Fruit fly (Drosophila melanogaster): Measurements from ENCODE around the gene CG7201.

Gene CG7201

DNA sequence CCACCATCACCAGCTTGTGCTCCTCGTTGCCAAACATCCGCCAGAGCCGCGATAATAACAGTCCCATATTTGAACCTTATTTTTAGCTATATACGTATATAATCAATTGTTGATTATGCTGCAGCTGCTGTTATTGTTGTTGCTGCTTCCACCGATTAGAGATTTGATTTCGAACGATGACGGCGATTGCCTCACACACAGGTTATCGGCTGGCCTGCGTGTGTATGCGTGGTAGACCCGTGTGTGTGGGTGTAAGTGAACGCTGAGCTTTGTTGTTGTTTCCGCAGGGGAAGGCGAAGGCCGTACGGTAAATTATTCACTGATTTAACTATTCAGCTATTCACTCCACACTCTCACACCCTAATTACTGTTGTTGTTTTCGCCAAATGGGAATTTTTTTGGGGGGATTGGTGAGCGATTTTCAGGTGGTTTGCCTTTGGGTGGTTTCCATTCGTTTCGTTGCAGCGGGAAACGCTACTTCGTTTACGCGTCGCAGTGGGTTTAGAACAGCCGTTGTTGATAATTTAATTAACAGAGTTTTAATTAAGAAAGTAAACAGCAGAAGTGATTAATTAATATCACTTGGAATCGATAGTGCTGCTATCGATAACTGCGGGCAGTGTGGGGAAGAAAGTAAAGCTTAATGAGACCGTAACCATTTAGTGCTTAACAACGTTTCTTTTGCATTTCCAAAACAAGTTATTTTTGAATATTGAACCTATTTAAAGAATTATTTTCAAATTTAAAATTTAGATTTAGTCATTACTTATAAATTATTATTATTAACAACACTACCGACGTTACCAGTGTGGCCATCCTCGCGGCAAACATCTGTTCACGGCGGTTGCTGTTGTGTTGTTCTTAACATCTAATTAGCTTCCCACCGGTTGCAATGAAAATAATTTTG, 4.3 kb upstream of the CG7201 start, which contains the start of the genes Arl5 and CG13671 (continued):
- peak; percentile 56 for TF ChIP-seq HLH54F (GFP tag; optimal IDR thresholded peaks at IDR 0.05)
- peak; percentile 75 for TF ChIP-seq Ada2b (GFP tag; IDR thresholded peaks at IDR 0.05)
- TF ChIP-seq CG15073 (GFP tag; optimal IDR thresholded peaks at IDR 0.05) = peak; percentile 23
- peak; percentile 77 for TF ChIP-seq Mad (GFP tag; optimal IDR thresholded peaks at IDR 0.05)
- TF ChIP-seq CG33557 (GFP tag; optimal IDR thresholded peaks at IDR 0.05) = peak; percentile 36
- TF ChIP-seq gsb-n (tag; optimal IDR thresholded peaks at IDR 0.05) = peak; percentile 76
- TF ChIP-seq CG14965 (GFP tag; optimal IDR thresholded peaks at IDR 0.05; ENCODE audit: borderline replicate concordance) = no peak
- TF ChIP-seq CG34422 (GFP tag; IDR thresholded peaks at IDR 0.05) = peak; percentile 78
- TF ChIP-seq CG2129 (GFP tag; IDR thresholded peaks at IDR 0.05; ENCODE audit: partially characterized antibody) = peak; percentile 52
- peak; percentile 69 for TF ChIP-seq Hsf (GFP tag; optimal IDR thresholded peaks at IDR 0.05)
- no peak for TF ChIP-seq oc (tag; optimal IDR thresholded peaks at IDR 0.05)
- peak; percentile 1 for TF ChIP-seq nom (GFP tag; optimal IDR thresholded peaks at IDR 0.05)
- peak; percentile 73; the same call in 3 of the 4 replicates for TF ChIP-seq Gug (GFP tag; IDR thresholded peaks at IDR 0.05)
- peak; percentile 65 for TF ChIP-seq CG17385 (GFP tag; optimal IDR thresholded peaks at IDR 0.05)
- TF ChIP-seq pho (GFP tag; optimal IDR thresholded peaks at IDR 0.05) = peak; percentile 68
- peak; percentile 53 for TF ChIP-seq ems (GFP tag; optimal IDR thresholded peaks at IDR 0.05)
- peak; percentile 71 for TF ChIP-seq E2f1 (GFP tag; IDR thresholded peaks at IDR 0.05)
- peak; percentile 66 for TF ChIP-seq Six4 (GFP tag; optimal IDR thresholded peaks at IDR 0.05)
- TF ChIP-seq CG11696 (GFP tag; IDR thresholded peaks at IDR 0.05) = no peak; the same call in 1 of the 2 replicates
- peak; percentile 58 for TF ChIP-seq luna (GFP tag; optimal IDR thresholded peaks at IDR 0.05)
- TF ChIP-seq nmo (GFP tag; optimal IDR thresholded peaks at IDR 0.05) = peak; percentile 81
- no peak for TF ChIP-seq odd (GFP tag; optimal IDR thresholded peaks at IDR 0.05)
- TF ChIP-seq Spps (tag; optimal IDR thresholded peaks at IDR 0.05) = peak; percentile 4
- TF ChIP-seq CG9215 (GFP tag; IDR thresholded peaks at IDR 0.05) = peak; percentile 71
- peak; percentile 82; the same call in 1 of the 2 replicates for TF ChIP-seq ranshi (GFP tag; IDR thresholded peaks at IDR 0.05)
- no peak for TF ChIP-seq onecut (GFP tag; IDR thresholded peaks at IDR 0.05)
- peak; percentile 78 for TF ChIP-seq vnd (GFP tag; IDR thresholded peaks at IDR 0.05; ENCODE audit: partially characterized antibody)
- TF ChIP-seq dimm (GFP tag; IDR thresholded peaks at IDR 0.05) = no peak
- no peak for TF ChIP-seq pfk (GFP tag; optimal IDR thresholded peaks at IDR 0.05)
- TF ChIP-seq trh (GFP tag; optimal IDR thresholded peaks at IDR 0.05) = peak; percentile 64
- TF ChIP-seq salm (tag; optimal IDR thresholded peaks at IDR 0.05) = peak; percentile 25
- TF ChIP-seq bcd (GFP tag; optimal IDR thresholded peaks at IDR 0.05) = peak; percentile 78
- TF ChIP-seq Dref (GFP tag; IDR thresholded peaks at IDR 0.05) = peak; percentile 79
- no peak for TF ChIP-seq CG17568 (GFP tag; optimal IDR thresholded peaks at IDR 0.05)
- TF ChIP-seq emc (GFP tag; optimal IDR thresholded peaks at IDR 0.05) = no peak
- TF ChIP-seq abd-A (tag; optimal IDR thresholded peaks at IDR 0.05) = no peak
- peak; percentile 72 for TF ChIP-seq CG4730 (GFP tag; IDR thresholded peaks at IDR 0.05)
- peak; percentile 47 for TF ChIP-seq CG13424 (tag; optimal IDR thresholded peaks at IDR 0.05)
- peak; percentile 53 for TF ChIP-seq bbx (GFP tag; IDR thresholded peaks at IDR 0.05; ENCODE audit: partially characterized antibody)
- TF ChIP-seq CG8478 (optimal IDR thresholded peaks at IDR 0.05) = no peak
- TF ChIP-seq tgo (GFP tag; IDR thresholded peaks at IDR 0.05) = peak; percentile 80
- peak; percentile 92 for TF ChIP-seq Med (GFP tag)
- peak; percentile 91 for TF ChIP-seq CG14710 (tag; optimal IDR thresholded peaks at IDR 0.05)
- peak; percentile 61 for TF ChIP-seq CG30431 (GFP tag; optimal IDR thresholded peaks at IDR 0.05)
- peak; percentile 25 for TF ChIP-seq CG1603 (tag; optimal IDR thresholded peaks at IDR 0.05)
- peak; percentile 52 for TF ChIP-seq peb (GFP tag; IDR thresholded peaks at IDR 0.05)
- no peak for TF ChIP-seq Hey (tag; optimal IDR thresholded peaks at IDR 0.05)
- peak; percentile 86 for TF ChIP-seq CG8290 (GFP tag; optimal IDR thresholded peaks at IDR 0.05)
- peak in 1 of 2 experiments; percentile 28 for TF ChIP-seq CG8290 (tag; optimal IDR thresholded peaks at IDR 0.05)

Data from whole organism, embryonic.